Worm (Caenorhabditis elegans) whole organism, midembryonic: ENCODE data around the gene C49A9.6.

ENCODE experiments used
- cog-1 ChIP-seq: sonication (generic microtip); optimal IDR thresholded peaks from 2 replicates; lab custom pipeline; 2016; ENCODE audit warnings: missing genetic modification characterization, missing compliant biosample characterization
- klf-2 ChIP-seq: fragments of 200-800 bp; sonication (Bioruptor generic); conservative IDR thresholded peaks from 2 replicates; pipeline ENCODE4 v1.3.6; 2022; ENCODE audit warnings: missing genetic modification reagents, missing genetic modification characterization, missing compliant biosample characterization

- TF ChIP-seq klf-2 (GFP tag; lab: Robert Waterston, UW) (no peak), cog-1 (tag; lab: Kevin White, UChicago) (no peak)
Measured at ce11 chrIV:6183757-6184156, 27.0 kb upstream of the C49A9.6 start, which contains the start of gene unc-77.
